Worm (Caenorhabditis elegans) whole organism, L2 larva: ENCODE data around the gene str-238.

Experiments used
- C34F6.9 ChIP-seq: fragments of 150-350 bp; optimal IDR thresholded peaks from 2 replicates; lab custom pipeline; 2014; ENCODE audit warnings: missing biosample characterization, missing genetic modification characterization
- F13H6.1 ChIP-seq: sonication (generic microtip); optimal IDR thresholded peaks from 2 replicates; lab custom pipeline; 2016; ENCODE audit warnings: missing genetic modification characterization, missing compliant biosample characterization
- R02D3.7 ChIP-seq: fragments of 150-350 bp; optimal IDR thresholded peaks from 2 replicates; lab custom pipeline; 2014; ENCODE audit warnings: missing biosample characterization, missing genetic modification characterization
- alr-1 ChIP-seq: fragments of 150-350 bp; optimal IDR thresholded peaks from 2 replicates; lab custom pipeline; 2014; ENCODE audit warnings: missing biosample characterization, missing genetic modification characterization
- ama-1 ChIP-seq: fragments of 150-350 bp; optimal IDR thresholded peaks from 2 replicates; lab custom pipeline; 2018; ENCODE audit warnings: inconsistent platforms
- blmp-1 ChIP-seq: sonication (generic microtip); optimal IDR thresholded peaks from 2 replicates; lab custom pipeline; 2017; ENCODE audit warnings: missing genetic modification characterization, mild to moderate bottlenecking, missing compliant biosample characterization, antibody characterized with exemption, moderate library complexity; ENCODE audit not compliant: insufficient read depth
- ceh-16 ChIP-seq: fragments of 150-350 bp; optimal IDR thresholded peaks from 2 replicates; lab custom pipeline; 2014; ENCODE audit warnings: missing biosample characterization, missing genetic modification characterization
- ceh-82 ChIP-seq: fragments of 150-350 bp; optimal IDR thresholded peaks from 2 replicates; lab custom pipeline; 2014; ENCODE audit warnings: missing biosample characterization, missing genetic modification characterization
- dmd-4 ChIP-seq: sonication (generic microtip); optimal IDR thresholded peaks from 2 replicates; lab custom pipeline; 2017; ENCODE audit warnings: missing biosample characterization, missing genetic modification characterization
- elt-3 ChIP-seq: sonication (generic microtip); optimal IDR thresholded peaks from 2 replicates; lab custom pipeline; 2017; ENCODE audit warnings: missing biosample characterization, missing genetic modification characterization
- fos-1 ChIP-seq: fragments of 150-350 bp; optimal IDR thresholded peaks from 2 replicates; lab custom pipeline; 2014; ENCODE audit warnings: missing biosample characterization, missing genetic modification characterization
- lin-11 ChIP-seq: fragments of 150-350 bp; sonication (generic microtip); optimal IDR thresholded peaks from 2 replicates; lab custom pipeline; 2014; ENCODE audit warnings: missing biosample characterization, missing genetic modification characterization, inconsistent platforms, mixed read lengths
- lin-13 ChIP-seq: fragments of 150-350 bp; optimal IDR thresholded peaks from 2 replicates; lab custom pipeline; 2014; ENCODE audit warnings: missing biosample characterization, missing genetic modification reagents, missing genetic modification characterization
- lin-39 ChIP-seq: fragments of 150-350 bp; optimal IDR thresholded peaks from 2 replicates; lab custom pipeline; 2014; ENCODE audit warnings: missing biosample characterization, missing genetic modification reagents, missing genetic modification characterization
- lsy-2 ChIP-seq, 2 experiments: fragments of 150-350 bp in 1 of 2; sonication (generic microtip) in 1 of 2; optimal IDR thresholded peaks; 2 replicates each; lab custom pipeline; 2014 to 2017; ENCODE audit warnings: missing biosample characterization in 2 of 2, missing genetic modification characterization in 2 of 2
- mbf-1 ChIP-seq: sonication (generic microtip); optimal IDR thresholded peaks from 2 replicates; lab custom pipeline; 2017; ENCODE audit warnings: missing biosample characterization, missing genetic modification characterization
- mdl-1 ChIP-seq, 2 experiments: fragments of 150-350 bp in 1 of 2; sonication (generic microtip) in 1 of 2; optimal IDR thresholded peaks; 2 replicates each; lab custom pipeline; 2017; ENCODE audit warnings: missing biosample characterization in 2 of 2, missing genetic modification characterization in 2 of 2
- nhr-10 ChIP-seq: sonication (generic microtip); optimal IDR thresholded peaks from 2 replicates; lab custom pipeline; 2017; ENCODE audit warnings: missing biosample characterization, missing genetic modification characterization
- nhr-11 ChIP-seq: fragments of 150-350 bp; optimal IDR thresholded peaks from 2 replicates; lab custom pipeline; 2014; ENCODE audit warnings: missing biosample characterization, missing genetic modification characterization
- nhr-12 ChIP-seq: fragments of 150-350 bp; optimal IDR thresholded peaks from 2 replicates; lab custom pipeline; 2014; ENCODE audit warnings: missing biosample characterization, missing genetic modification characterization
- nhr-129 ChIP-seq: fragments of 150-350 bp; optimal IDR thresholded peaks from 2 replicates; lab custom pipeline; 2014; ENCODE audit warnings: missing biosample characterization, missing genetic modification characterization
- nhr-21 ChIP-seq: fragments of 150-350 bp; optimal IDR thresholded peaks from 2 replicates; lab custom pipeline; 2014; ENCODE audit warnings: missing biosample characterization, missing genetic modification characterization
- nhr-237 ChIP-seq: fragments of 150-350 bp; optimal IDR thresholded peaks from 2 replicates; lab custom pipeline; 2014; ENCODE audit warnings: missing biosample characterization, missing genetic modification characterization
- nhr-25 ChIP-seq: fragments of 150-350 bp; sonication (generic microtip); optimal IDR thresholded peaks from 3 replicates; lab custom pipeline; 2014; ENCODE audit warnings: missing biosample characterization, missing genetic modification characterization
- nhr-6 ChIP-seq: fragments of 150-350 bp; optimal IDR thresholded peaks from 2 replicates; lab custom pipeline; 2014; ENCODE audit warnings: missing biosample characterization, missing genetic modification characterization
- nhr-77 ChIP-seq: fragments of 150-350 bp; optimal IDR thresholded peaks from 2 replicates; lab custom pipeline; 2014; ENCODE audit warnings: missing biosample characterization, missing genetic modification characterization
- peb-1 ChIP-seq: fragments of 150-350 bp; optimal IDR thresholded peaks from 2 replicates; lab custom pipeline; 2014; ENCODE audit warnings: missing biosample characterization, missing genetic modification characterization
- sem-4 ChIP-seq: fragments of 150-350 bp; optimal IDR thresholded peaks from 2 replicates; lab custom pipeline; 2014; ENCODE audit warnings: missing biosample characterization, missing genetic modification reagents, missing genetic modification characterization
- sma-3 ChIP-seq: sonication (generic microtip); optimal IDR thresholded peaks from 2 replicates; lab custom pipeline; 2016; ENCODE audit warnings: missing genetic modification reagents, missing genetic modification characterization, missing compliant biosample characterization
- snpc-4 ChIP-seq: fragments of 150-350 bp; optimal IDR thresholded peaks from 2 replicates; lab custom pipeline; 2014; ENCODE audit warnings: missing biosample characterization, missing genetic modification characterization
- zag-1 ChIP-seq: fragments of 150-350 bp; optimal IDR thresholded peaks from 2 replicates; lab custom pipeline; 2014; ENCODE audit warnings: missing biosample characterization, missing genetic modification characterization
- ztf-1 ChIP-seq: fragments of 200-800 bp; sonication (Bioruptor generic); conservative IDR thresholded peaks from 2 replicates; pipeline ENCODE4 v1.3.6; 2022; ENCODE audit warnings: missing genetic modification characterization, missing compliant biosample characterization
- ztf-11 ChIP-seq: sonication (generic microtip); optimal IDR thresholded peaks from 2 replicates; lab custom pipeline; 2017; ENCODE audit warnings: missing biosample characterization, missing genetic modification characterization
- ztf-4 ChIP-seq: fragments of 150-350 bp; optimal IDR thresholded peaks from 2 replicates; lab custom pipeline; 2014; ENCODE audit warnings: missing biosample characterization, missing genetic modification characterization

str-238 gene

ce11 chrV:778339-778738 is 13.5 kb downstream of the str-238 start, which contains the start of gene srbc-59:
Gene srbc-59 (plus strand): TSS chrV:778639.
- TF ChIP-seq R02D3.7 (tag; lab: Kevin White, UChicago), result no peak

- TF ChIP-seq alr-1 (tag; lab: Kevin White, UChicago), result no peak
- no peak for TF ChIP-seq blmp-1
- TF ChIP-seq lin-11 (tag; lab: Kevin White, UChicago), result no peak
- no peak for TF ChIP-seq F13H6.1
- no peak for TF ChIP-seq dmd-4 (tag; lab: Kevin White, UChicago)
These were observed 15.2 kb downstream of the str-238 start, which contains the start of gene srbc-60 for ce11 chrV:779999-780398. Gene srbc-60 (plus strand): TSS chrV:780299.

ce11 chrV:782432-782831 is 17.6 kb downstream of the str-238 start, which contains the start of gene srab-16:
Gene srab-16 (plus strand): TSS chrV:782732.
- no peak for TF ChIP-seq nhr-10
- no peak for TF ChIP-seq peb-1 (tag; lab: Kevin White, UChicago)
- no peak for TF ChIP-seq ztf-1 (GFP tag; lab: Robert Waterston, UW)
- TF ChIP-seq ztf-4, result no peak
- TF ChIP-seq nhr-129 (tag; lab: Kevin White, UChicago), result no peak
- TF ChIP-seq nhr-237 (tag; lab: Kevin White, UChicago), result no peak
- TF ChIP-seq ceh-16, result no peak
- no peak for TF ChIP-seq zag-1 (tag; lab: Kevin White, UChicago)
- no peak for TF ChIP-seq mbf-1
- no peak for TF ChIP-seq nhr-77 (tag; lab: Kevin White, UChicago)
- TF ChIP-seq nhr-11 (tag; lab: Kevin White, UChicago), result no peak
- no peak for TF ChIP-seq nhr-12 (tag; lab: Kevin White, UChicago)
- no peak for TF ChIP-seq C34F6.9 (tag; lab: Kevin White, UChicago)
- no peak for TF ChIP-seq ama-1
- no peak for TF ChIP-seq lin-13 (GFP tag; lab: Kevin White, UChicago)
- no peak for TF ChIP-seq sem-4 (tag; lab: Kevin White, UChicago)
- no peak for TF ChIP-seq R02D3.7 (tag; lab: Kevin White, UChicago)
- no peak for TF ChIP-seq dmd-4 (tag; lab: Kevin White, UChicago)
- no peak for TF ChIP-seq lin-39

- no peak for TF ChIP-seq mdl-1 (tag; optimal IDR thresholded peaks at IDR 0.05; lab: Kevin White, UChicago)
- no peak for TF ChIP-seq ceh-82
- no peak for TF ChIP-seq R02D3.7 (tag; lab: Kevin White, UChicago)
- TF ChIP-seq ztf-11 (tag; lab: Kevin White, UChicago), result no peak
- TF ChIP-seq nhr-21 (tag; lab: Kevin White, UChicago), result no peak
- TF ChIP-seq zag-1 (tag; lab: Kevin White, UChicago), result no peak
- no peak for TF ChIP-seq fos-1 (tag; lab: Kevin White, UChicago)
These were observed 29.3 kb downstream of the str-238 start for ce11 chrV:794092-794491.

- no peak for TF ChIP-seq R02D3.7 (tag; lab: Kevin White, UChicago)
- TF ChIP-seq nhr-12 (tag; lab: Kevin White, UChicago), result no peak
- TF ChIP-seq sem-4 (tag; lab: Kevin White, UChicago), result no peak
- no peak for TF ChIP-seq nhr-237 (tag; lab: Kevin White, UChicago)
- TF ChIP-seq C34F6.9 (tag; lab: Kevin White, UChicago), result no peak
- no peak for TF ChIP-seq nhr-6 (tag; lab: Kevin White, UChicago)
- TF ChIP-seq snpc-4, result no peak
- TF ChIP-seq alr-1 (tag; lab: Kevin White, UChicago), result no peak
- no peak for TF ChIP-seq lsy-2 (tag; optimal IDR thresholded peaks at IDR 0.05; lab: Kevin White, UChicago)
- no peak for TF ChIP-seq sma-3 (GFP tag; lab: Kevin White, UChicago)
- no peak for TF ChIP-seq nhr-25
- no peak for TF ChIP-seq mdl-1 (tag; optimal IDR thresholded peaks at IDR 0.05; lab: Kevin White, UChicago)
- TF ChIP-seq peb-1 (tag; lab: Kevin White, UChicago), result no peak
- no peak for TF ChIP-seq nhr-10
- TF ChIP-seq elt-3 (tag; lab: Kevin White, UChicago), result no peak
- no peak for TF ChIP-seq dmd-4 (tag; lab: Kevin White, UChicago)
- no peak for TF ChIP-seq ztf-11 (tag; lab: Kevin White, UChicago)
- TF ChIP-seq ceh-16, result no peak
- no peak for TF ChIP-seq F13H6.1
- TF ChIP-seq lin-13 (GFP tag; lab: Kevin White, UChicago), result no peak
These were observed 32.4 kb downstream of the str-238 start for ce11 chrV:797241-797640.
